Worm (Caenorhabditis elegans) whole organism, L4 larva: ENCODE data around the gene F35E8.1.
A peak's percentile ranks its signal among the peaks of the same experiment; 100 is the strongest.

ENCODE experiments used
- ceh-20 ChIP-seq: fragments of 200-800 bp; sonication (Bioruptor generic); IDR thresholded peaks from 2 replicates; pipeline ENCODE4 v1.3.6; 2022; ENCODE audit warnings: missing genetic modification reagents, missing genetic modification characterization, missing compliant biosample characterization
- lin-39 ChIP-seq: fragments of 150-350 bp; optimal IDR thresholded peaks from 2 replicates; lab custom pipeline; 2014; ENCODE audit warnings: missing biosample characterization, missing genetic modification reagents, missing genetic modification characterization
- mes-2 ChIP-seq: sonication (generic microtip); optimal IDR thresholded peaks from 2 replicates; lab custom pipeline; 2016; ENCODE audit warnings: missing genotype, mild to moderate bottlenecking, missing genetic modification characterization, missing compliant biosample characterization; ENCODE audit not compliant: poor library complexity, severe bottlenecking
- nhr-237 ChIP-seq: sonication (generic microtip); optimal IDR thresholded peaks from 2 replicates; lab custom pipeline; 2017; ENCODE audit warnings: missing biosample characterization, missing genetic modification characterization
- nhr-77 ChIP-seq: fragments of 150-350 bp; optimal IDR thresholded peaks from 2 replicates; lab custom pipeline; 2014; ENCODE audit warnings: missing biosample characterization, missing genetic modification characterization
- rbr-2 ChIP-seq: sonication (generic microtip); optimal IDR thresholded peaks from 2 replicates; lab custom pipeline; 2016; ENCODE audit warnings: missing genotype, missing genetic modification characterization, missing compliant biosample characterization
- zfp-2 ChIP-seq: sonication (generic microtip); optimal IDR thresholded peaks from 2 replicates; lab custom pipeline; 2016; ENCODE audit warnings: mild to moderate bottlenecking, missing genetic modification characterization, missing compliant biosample characterization

ce11 chrV:15924307-15924706 is 18.9 kb upstream of the F35E8.1 start, which contains the start of gene nhr-108:
- TF ChIP-seq ceh-20 (GFP tag; lab: Robert Waterston, UW), result no peak
- TF ChIP-seq nhr-77 (tag; lab: Kevin White, UChicago), result peak; percentile 68
- TF ChIP-seq zfp-2 (tag; lab: Kevin White, UChicago), result no peak
- TF ChIP-seq mes-2 (tag; lab: Kevin White, UChicago), result no peak
- TF ChIP-seq rbr-2 (tag; lab: Kevin White, UChicago), result no peak
- no peak for TF ChIP-seq nhr-237 (tag; lab: Kevin White, UChicago)
- TF ChIP-seq lin-39 (tag; lab: Kevin White, UChicago), result no peak
